Fruit fly (Drosophila melanogaster) whole organism, embryonic: ENCODE results near the gene Fbxl7.

Experiments used
- Ada2b ChIP-seq: fragments of 200-800 bp; sonication (Bioruptor generic); IDR thresholded peaks from 2 replicates; pipeline ENCODE4 v1.3.6; 2022; ENCODE audit warnings: missing biosample characterization, missing genetic modification characterization
- CG12071 ChIP-seq: fragments of 200-800 bp; sonication (Bioruptor generic); optimal IDR thresholded peaks from 3 replicates; lab custom pipeline; 2018; ENCODE audit warnings: missing biosample characterization, mild to moderate bottlenecking, missing genetic modification characterization
- CG14667 ChIP-seq: fragments of 200-800 bp; sonication (Bioruptor generic); IDR thresholded peaks from 2 replicates; pipeline ENCODE4 v1.3.6; 2022; ENCODE audit warnings: missing biosample characterization, missing genetic modification characterization
- CG1603 ChIP-seq: fragments of 200-800 bp; sonication (Bioruptor generic); optimal IDR thresholded peaks from 2 replicates; lab custom pipeline; 2019; ENCODE audit warnings: missing biosample characterization, mild to moderate bottlenecking, missing genetic modification characterization, moderate library complexity
- CG4328 ChIP-seq: fragments of 200-800 bp; sonication (Bioruptor generic); optimal IDR thresholded peaks from 3 replicates; lab custom pipeline; 2017; ENCODE audit warnings: missing biosample characterization, missing genetic modification reagents, missing genetic modification characterization
- Hr78 ChIP-seq, 2 experiments: fragments of 200-800 bp in 1 of 2; fragments of >200 bp in 1 of 2; sonication (Bioruptor generic) in 1 of 2; optimal IDR thresholded peaks; 2 replicates each; lab custom pipeline; 2017 to 2019; ENCODE audit warnings: missing biosample characterization in 2 of 2, missing genetic modification characterization in 2 of 2, mild to moderate bottlenecking in 1 of 2, moderate library complexity in 1 of 2
- hth ChIP-seq: fragments of >200 bp; optimal IDR thresholded peaks from 2 replicates; lab custom pipeline; 2017; ENCODE audit warnings: inconsistent platforms
- lilli ChIP-seq: fragments of 200-800 bp; sonication (Bioruptor generic); optimal IDR thresholded peaks from 3 replicates; lab custom pipeline; 2016; ENCODE audit warnings: missing biosample characterization, missing genetic modification characterization
- lola ChIP-seq, 3 experiments: fragments of >200 bp in 2 of 3; fragments of 200-800 bp in 1 of 3; sonication (Bioruptor generic) in 1 of 3; optimal IDR thresholded peaks; 2 replicates each; lab custom pipeline; 2017 to 2019; ENCODE audit warnings: missing biosample characterization in 3 of 3, missing genetic modification characterization in 3 of 3, mild to moderate bottlenecking in 1 of 3, moderate library complexity in 1 of 3
- pfk ChIP-seq: fragments of 200-800 bp; sonication (Bioruptor generic); optimal IDR thresholded peaks from 2 replicates; lab custom pipeline; 2018; ENCODE audit warnings: missing biosample characterization, mild to moderate bottlenecking, missing genetic modification characterization, moderate library complexity
- row ChIP-seq: fragments of 200-800 bp; sonication (Bioruptor generic); IDR thresholded peaks from 3 replicates; pipeline ENCODE4 v1.3.6; 2022; ENCODE audit warnings: missing biosample characterization, missing genetic modification characterization
- sd ChIP-seq: fragments of 200-800 bp; sonication (Bioruptor generic); optimal IDR thresholded peaks from 3 replicates; lab custom pipeline; 2018; ENCODE audit warnings: missing biosample characterization, mild to moderate bottlenecking, missing genetic modification characterization, moderate library complexity

DNA sequence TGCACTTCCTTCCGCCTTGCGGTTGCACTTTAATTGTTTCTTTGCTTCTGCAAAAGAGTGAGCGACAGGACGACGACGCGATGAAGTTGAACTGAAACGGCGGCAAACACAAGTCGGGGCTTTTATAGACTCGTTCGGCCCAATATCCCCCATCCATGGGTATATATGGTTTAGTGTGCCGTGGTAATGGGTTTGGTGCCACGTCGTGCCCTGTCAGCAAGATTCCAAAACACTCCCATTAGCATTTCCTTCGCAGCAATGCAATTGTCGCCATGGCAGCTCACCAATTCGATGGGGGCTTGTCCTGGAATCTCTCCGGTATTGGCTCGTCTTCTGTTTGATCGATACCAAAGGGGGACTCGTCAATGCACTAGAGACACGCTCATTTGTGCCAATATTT, 2.8 kb upstream of the Fbxl7 start, which contains the start of gene CG45105:
- TF ChIP-seq CG1603 (tag; lab: Kevin White, UChicago), result no peak
- TF ChIP-seq row (GFP tag; lab: Robert Waterston, UW), result no peak
- no peak for TF ChIP-seq lilli (GFP tag; lab: Kevin White, UChicago)
- no peak for TF ChIP-seq CG14667
- TF ChIP-seq CG4328, result no peak
- TF ChIP-seq pfk (GFP tag; lab: Kevin White, UChicago), result no peak
- TF ChIP-seq lola (GFP tag; optimal IDR thresholded peaks at IDR 0.05; lab: Kevin White, UChicago), result no peak
- no peak for TF ChIP-seq hth (lab: Kevin White, UChicago)
- no peak for TF ChIP-seq CG12071 (GFP tag; lab: Kevin White, UChicago)
- no peak for TF ChIP-seq sd (tag; lab: Kevin White, UChicago)
- TF ChIP-seq Ada2b (GFP tag; lab: Robert Waterston, UW), result no peak
- TF ChIP-seq Hr78 (GFP tag; optimal IDR thresholded peaks at IDR 0.05; lab: Kevin White, UChicago), result no peak
